Worm (Caenorhabditis elegans) whole organism, young adult: Measurements from ENCODE around the gene insc-1.

ENCODE experiments used
- F23B12.7 ChIP-seq: sonication (generic microtip); optimal IDR thresholded peaks from 2 replicates; lab custom pipeline; 2017; ENCODE audit warnings: missing genetic modification characterization, mild to moderate bottlenecking, missing compliant biosample characterization, antibody characterized with exemption, moderate library complexity; ENCODE audit not compliant: insufficient read depth
- F37B4.10 ChIP-seq: fragments of 200-800 bp; sonication (Bioruptor generic); IDR thresholded peaks from 2 replicates; pipeline ENCODE4 v1.3.6; 2022; ENCODE audit warnings: missing genetic modification characterization, missing compliant biosample characterization
- F52B5.7 ChIP-seq: sonication (generic microtip); optimal IDR thresholded peaks from 2 replicates; lab custom pipeline; 2016; ENCODE audit warnings: mild to moderate bottlenecking, missing genetic modification characterization, missing compliant biosample characterization
- F57A8.1 ChIP-seq: fragments of 200-800 bp; sonication (Bioruptor generic); optimal IDR thresholded peaks from 2 replicates; lab custom pipeline; 2018; ENCODE audit warnings: mild to moderate bottlenecking, missing genetic modification characterization, moderate library complexity, missing compliant biosample characterization
- K11D2.4 ChIP-seq: fragments of 200-800 bp; sonication (Bioruptor generic); IDR thresholded peaks from 2 replicates; pipeline ENCODE4 v1.3.6; 2022; ENCODE audit warnings: missing genetic modification reagents, missing genetic modification characterization, missing compliant biosample characterization
- Y56A3A.18 ChIP-seq: fragments of 200-800 bp; sonication (Bioruptor generic); IDR thresholded peaks from 2 replicates; pipeline ENCODE4 v1.3.6; 2022; ENCODE audit warnings: missing genetic modification reagents, missing genetic modification characterization, missing compliant biosample characterization
- Y67H2A.10 ChIP-seq: fragments of 200-800 bp; sonication (Bioruptor generic); conservative IDR thresholded peaks from 2 replicates; pipeline ENCODE4 v1.3.6; 2022; ENCODE audit warnings: missing genetic modification reagents, missing genetic modification characterization, missing compliant biosample characterization
- ZK185.1 ChIP-seq: sonication (generic microtip); optimal IDR thresholded peaks from 2 replicates; lab custom pipeline; 2016; ENCODE audit warnings: mild to moderate bottlenecking, missing genetic modification characterization, missing compliant biosample characterization; ENCODE audit not compliant: poor library complexity, severe bottlenecking
- ama-1 ChIP-seq, 3 experiments: fragments of 150-350 bp in 1 of 3; sonication (generic microtip) in 2 of 3; optimal IDR thresholded peaks; 2 replicates each; lab custom pipeline; 2014 to 2018; ENCODE audit warnings: missing biosample characterization in 2 of 3, missing genetic modification characterization in 2 of 3, missing genetic modification reagents in 2 of 3
- atf-7 ChIP-seq: sonication (generic microtip); optimal IDR thresholded peaks from 2 replicates; lab custom pipeline; 2017; ENCODE audit warnings: mild to moderate bottlenecking, missing genetic modification characterization, missing compliant biosample characterization
- bed-1 ChIP-seq: fragments of 200-800 bp; sonication (Bioruptor generic); IDR thresholded peaks from 2 replicates; pipeline ENCODE4 v1.3.6; 2022; ENCODE audit warnings: missing genetic modification reagents, missing genetic modification characterization, missing compliant biosample characterization
- cebp-1 ChIP-seq, 2 experiments: fragments of 200-800 bp in 1 of 2; sonication (Bioruptor generic) in 1 of 2; sonication (generic microtip) in 1 of 2; IDR thresholded peaks in 1 of 2; optimal IDR thresholded peaks in 1 of 2; 2 replicates each; pipeline versions ENCODE4 v1.3.6 to Lab custom; 2017 to 2022; ENCODE audit warnings: missing compliant biosample characterization in 2 of 2, missing genetic modification characterization in 2 of 2, mild to moderate bottlenecking in 1 of 2, missing genetic modification reagents in 1 of 2, moderate library complexity in 1 of 2
- cebp-2 ChIP-seq: fragments of 200-800 bp; sonication (Bioruptor generic); IDR thresholded peaks from 2 replicates; pipeline ENCODE4 v1.3.6; 2022; ENCODE audit warnings: missing genetic modification characterization, missing compliant biosample characterization
- chd-7 ChIP-seq: sonication (generic microtip); optimal IDR thresholded peaks from 2 replicates; lab custom pipeline; 2016; ENCODE audit warnings: mild to moderate bottlenecking, missing genetic modification characterization, moderate library complexity, missing compliant biosample characterization
- dox-1 ChIP-seq: fragments of 200-800 bp; sonication (Bioruptor generic); IDR thresholded peaks from 2 replicates; pipeline ENCODE4 v1.3.6; 2022; ENCODE audit warnings: missing genetic modification reagents, missing genetic modification characterization, missing compliant biosample characterization
- dpff-1 ChIP-seq: sonication (generic microtip); optimal IDR thresholded peaks from 2 replicates; lab custom pipeline; 2017; ENCODE audit warnings: mild to moderate bottlenecking, missing genetic modification characterization, missing compliant biosample characterization
- efl-1 ChIP-seq: fragments of 150-350 bp; optimal IDR thresholded peaks from 2 replicates; lab custom pipeline; 2014; ENCODE audit warnings: missing biosample characterization, missing genetic modification reagents, missing genetic modification characterization
- let-526 ChIP-seq: fragments of 200-800 bp; sonication (Bioruptor generic); IDR thresholded peaks from 2 replicates; pipeline ENCODE4 v1.3.6; 2022; ENCODE audit warnings: missing genetic modification reagents, missing genetic modification characterization, missing compliant biosample characterization
- let-607 ChIP-seq, 2 experiments: fragments of 200-800 bp in 1 of 2; sonication (Bioruptor generic) in 1 of 2; sonication (generic microtip) in 1 of 2; optimal IDR thresholded peaks; 2 replicates each; lab custom pipeline; 2016 to 2018; ENCODE audit warnings: mild to moderate bottlenecking in 2 of 2, missing compliant biosample characterization in 2 of 2, missing genetic modification characterization in 2 of 2, moderate library complexity in 2 of 2, missing genotype in 1 of 2
- madf-6 ChIP-seq: fragments of 200-800 bp; sonication (Bioruptor generic); IDR thresholded peaks from 2 replicates; pipeline ENCODE4 v1.3.6; 2022; ENCODE audit warnings: missing genetic modification reagents, missing genetic modification characterization, missing compliant biosample characterization
- mcd-1 ChIP-seq: fragments of 200-800 bp; sonication (Bioruptor generic); IDR thresholded peaks from 2 replicates; pipeline ENCODE4 v1.3.6; 2022; ENCODE audit warnings: missing genetic modification reagents, missing genetic modification characterization, missing compliant biosample characterization
- mxl-1 ChIP-seq: sonication (generic microtip); optimal IDR thresholded peaks from 2 replicates; lab custom pipeline; 2016; ENCODE audit warnings: missing genetic modification characterization, missing compliant biosample characterization
- nhr-80 ChIP-seq: sonication (generic microtip); optimal IDR thresholded peaks from 2 replicates; lab custom pipeline; 2016; ENCODE audit warnings: missing genetic modification characterization, missing compliant biosample characterization
- pha-4 ChIP-seq: fragments of 150-350 bp; sonication (generic microtip); optimal IDR thresholded peaks from 2 replicates; lab custom pipeline; 2014; ENCODE audit warnings: missing biosample characterization, missing genetic modification reagents, missing genetic modification characterization
- rcor-1 ChIP-seq: fragments of 200-800 bp; sonication (Bioruptor generic); IDR thresholded peaks from 2 replicates; pipeline ENCODE4 v1.3.6; 2022; ENCODE audit warnings: missing genetic modification reagents, missing genetic modification characterization, missing compliant biosample characterization
- rpc-1 ChIP-seq, 2 experiments: fragments of 150-350 bp in 1 of 2; sonication (generic microtip) in 1 of 2; optimal IDR thresholded peaks; 2 replicates each; lab custom pipeline; 2014 to 2018; ENCODE audit warnings: missing biosample characterization in 1 of 2, missing genetic modification characterization in 1 of 2, missing genetic modification reagents in 1 of 2, missing genotype in 1 of 2
- snpc-3.4 ChIP-seq: sonication (generic microtip); optimal IDR thresholded peaks from 2 replicates; lab custom pipeline; 2017; ENCODE audit warnings: missing genetic modification characterization, mild to moderate bottlenecking, missing compliant biosample characterization, antibody characterized with exemption, moderate library complexity, missing genotype, missing genetic modification reagents
- snpc-4 ChIP-seq, 5 experiments: fragments of 150-350 bp in 1 of 5; sonication (generic microtip) in 4 of 5; optimal IDR thresholded peaks; 2 replicates each; lab custom pipeline; 2014 to 2018; ENCODE audit warnings: missing genetic modification characterization in 5 of 5, missing biosample characterization in 3 of 5, antibody characterized with exemption in 2 of 5, mild to moderate bottlenecking in 2 of 5, missing compliant biosample characterization in 2 of 5, missing genotype in 2 of 5, moderate library complexity in 2 of 5, missing genetic modification reagents in 1 of 5
- somi-1 ChIP-seq: fragments of 200-800 bp; sonication (Bioruptor generic); optimal IDR thresholded peaks from 2 replicates; lab custom pipeline; 2018; ENCODE audit warnings: mild to moderate bottlenecking, missing genetic modification characterization, missing compliant biosample characterization
- sptf-2 ChIP-seq: fragments of 200-800 bp; sonication (Bioruptor generic); optimal IDR thresholded peaks from 2 replicates; lab custom pipeline; 2018; ENCODE audit warnings: mild to moderate bottlenecking, missing genetic modification characterization, missing compliant biosample characterization
- tbx-9 ChIP-seq: sonication (generic microtip); optimal IDR thresholded peaks from 2 replicates; lab custom pipeline; 2016; ENCODE audit warnings: borderline replicate concordance, missing genetic modification characterization, inconsistent platforms, missing compliant biosample characterization
- zfh-2 ChIP-seq: fragments of 200-800 bp; sonication (Bioruptor generic); conservative IDR thresholded peaks from 2 replicates; pipeline ENCODE4 v1.3.6; 2022; ENCODE audit warnings: missing genetic modification reagents, missing genetic modification characterization, missing compliant biosample characterization
- ztf-25 ChIP-seq: fragments of 200-800 bp; sonication (Bioruptor generic); IDR thresholded peaks from 2 replicates; pipeline ENCODE4 v1.3.6; 2022; ENCODE audit warnings: missing genetic modification reagents, missing genetic modification characterization, missing compliant biosample characterization

The insc-1 gene

ce11 chrII:7394690-7395054 is 36.0 kb downstream of the insc-1 start, which contains the start of gene bath-44 (continued):
- TF ChIP-seq Y56A3A.18 (GFP tag; lab: Robert Waterston, UW): no peak

- TF ChIP-seq rcor-1 (GFP tag; lab: Robert Waterston, UW): no peak
- TF ChIP-seq mxl-1 (tag; lab: Kevin White, UChicago): no peak
- no peak for TF ChIP-seq ZK185.1 (tag; lab: Kevin White, UChicago)
- no peak for TF ChIP-seq let-526 (GFP tag; lab: Robert Waterston, UW)
- TF ChIP-seq pha-4: no peak
- no peak for TF ChIP-seq let-607 (tag; optimal IDR thresholded peaks at IDR 0.05; lab: Kevin White, UChicago)
- TF ChIP-seq, all 124 proteins: peak for 0
Measured at ce11 chrII:7396081-7396480, 37.4 kb downstream of the insc-1 start.

- TF ChIP-seq snpc-3.4 (tag; lab: Kevin White, UChicago) (no peak), snpc-4 (GFP tag; optimal IDR thresholded peaks at IDR 0.05; lab: Kevin White, UChicago) (no peak), snpc-4 (tag; optimal IDR thresholded peaks at IDR 0.05; lab: Kevin White, UChicago) (peak in 2 of 4 experiments; percentile 8 to 18), ama-1 (optimal IDR thresholded peaks at IDR 0.05; lab: Kevin White, UChicago) (no peak), ama-1 (GFP tag; optimal IDR thresholded peaks at IDR 0.05; lab: Kevin White, UChicago) (peak in 1 of 2 experiments; percentile 13), dox-1 (GFP tag; lab: Robert Waterston, UW) (no peak), madf-6 (GFP tag; lab: Robert Waterston, UW) (0 out of 2 replicates have a peak, but pooled peaks have one; percentile 17), mcd-1 (no peak), F23B12.7 (no peak), dpff-1 (no peak), Y67H2A.10 (no peak), tbx-9 (no peak), F57A8.1 (GFP tag; lab: Kevin White, UChicago) (no peak), bed-1 (GFP tag; lab: Robert Waterston, UW) (no peak), F52B5.7 (tag; lab: Kevin White, UChicago) (no peak), efl-1 (GFP tag; lab: Kevin White, UChicago) (peak; percentile 8), chd-7 (tag; lab: Kevin White, UChicago) (no peak), ztf-25 (GFP tag; lab: Robert Waterston, UW) (no peak), nhr-80 (tag; lab: Kevin White, UChicago) (no peak), atf-7 (no peak), cebp-2 (no peak), K11D2.4 (GFP tag; lab: Robert Waterston, UW) (no peak), zfh-2 (GFP tag; lab: Robert Waterston, UW) (no peak), cebp-1 (GFP tag; IDR thresholded peaks at IDR 0.05; lab: Robert Waterston, UW) (no peak), cebp-1 (tag; optimal IDR thresholded peaks at IDR 0.05; lab: Kevin White, UChicago) (peak; percentile 29), somi-1 (GFP tag; lab: Kevin White, UChicago) (no peak), rpc-1 (optimal IDR thresholded peaks at IDR 0.05; lab: Kevin White, UChicago) (no peak), rpc-1 (tag; optimal IDR thresholded peaks at IDR 0.05; lab: Kevin White, UChicago) (no peak), F37B4.10 (no peak), sptf-2 (GFP tag; lab: Kevin White, UChicago) (no peak), mxl-1 (tag; lab: Kevin White, UChicago) (no peak)
Measured at ce11 chrII:7397273-7397840, 38.7 kb downstream of the insc-1 start.
